Worm (Caenorhabditis elegans) whole organism, L4 larva: Measurements from ENCODE around the gene C08E8.6.
"Not testable (repeated sequence)": the region's sequence is repeated elsewhere in the genome, so short reads cannot be mapped to it uniquely, and the experiment has no call there.

Experiments
- F49E8.2 ChIP-seq: sonication (generic microtip); optimal IDR thresholded peaks from 2 replicates; lab custom pipeline; 2016; ENCODE audit warnings: missing compliant biosample characterization, mild to moderate bottlenecking, missing genetic modification characterization, borderline replicate concordance
- Y105C5A.15 ChIP-seq: fragments of 200-800 bp; sonication (Bioruptor generic); IDR thresholded peaks from 2 replicates; pipeline ENCODE4 v1.3.6; 2022; ENCODE audit warnings: missing genetic modification characterization, missing compliant biosample characterization
- Y75B8A.6 ChIP-seq: fragments of 200-800 bp; sonication (Bioruptor generic); IDR thresholded peaks from 2 replicates; pipeline ENCODE4 v1.3.6; 2022; ENCODE audit warnings: missing genetic modification reagents, missing genetic modification characterization, missing compliant biosample characterization
- ZK546.5 ChIP-seq, 2 experiments: sonication (generic microtip); optimal IDR thresholded peaks; 2 replicates each; lab custom pipeline; 2017; ENCODE audit warnings: missing biosample characterization in 2 of 2, missing genetic modification characterization in 2 of 2
- ama-1 ChIP-seq: fragments of 150-350 bp; optimal IDR thresholded peaks from 2 replicates; lab custom pipeline; 2014; ENCODE audit warnings: inconsistent platforms, mixed read lengths
- lin-29 ChIP-seq: fragments of 200-800 bp; sonication (Bioruptor generic); IDR thresholded peaks from 2 replicates; pipeline ENCODE4 v1.3.6; 2022; ENCODE audit warnings: missing genetic modification reagents, missing genetic modification characterization, missing compliant biosample characterization
- nhr-76 ChIP-seq: fragments of 150-350 bp; optimal IDR thresholded peaks from 2 replicates; lab custom pipeline; 2014; ENCODE audit warnings: missing biosample characterization, missing genetic modification characterization
- nhr-77 ChIP-seq: fragments of 150-350 bp; optimal IDR thresholded peaks from 2 replicates; lab custom pipeline; 2014; ENCODE audit warnings: missing biosample characterization, missing genetic modification characterization
- unc-62 ChIP-seq, 3 experiments: fragments of 150-350 bp in 1 of 3; sonication (generic microtip); optimal IDR thresholded peaks in 2 of 3; peaks in 1 of 3; 1 replicate in 1 of 3; 2 replicates in 2 of 3; lab custom pipeline; 2014 to 2017; ENCODE audit warnings: missing biosample characterization in 3 of 3, missing genetic modification characterization in 3 of 3, missing genetic modification reagents in 3 of 3, missing genotype in 1 of 3
- zip-11 ChIP-seq: fragments of 200-800 bp; sonication (Bioruptor generic); IDR thresholded peaks from 2 replicates; pipeline ENCODE4 v1.3.6; 2022; ENCODE audit warnings: missing genetic modification characterization, missing compliant biosample characterization
- ztf-11 ChIP-seq: fragments of 150-350 bp; optimal IDR thresholded peaks from 2 replicates; lab custom pipeline; 2014; ENCODE audit warnings: missing biosample characterization, missing genetic modification characterization

ce11 chrV:18415878-18416277 lies 47.7 kb upstream of the C08E8.6 start:
- TF ChIP-seq Y105C5A.15 (GFP tag; lab: Robert Waterston, UW); ZK546.5 (tag; optimal IDR thresholded peaks at IDR 0.05; lab: Kevin White, UChicago); unc-62 (GFP tag; optimal IDR thresholded peaks at IDR 0.05 in 1 of 2; lab: Kevin White, UChicago); unc-62 (tag; optimal IDR thresholded peaks at IDR 0.05; lab: Kevin White, UChicago); zip-11; ama-1 (lab: Kevin White, UChicago); nhr-77 (tag; lab: Kevin White, UChicago); lin-29 (GFP tag; lab: Robert Waterston, UW); F49E8.2 (tag; lab: Kevin White, UChicago); nhr-76 (tag; lab: Kevin White, UChicago); ztf-11 (tag; lab: Kevin White, UChicago); Y75B8A.6: not testable (repeated sequence)
